Fruit fly (Drosophila melanogaster) whole organism, prepupa: ENCODE results near the gene CG13930.

Experiments
- CG10631 ChIP-seq: fragments of 200-800 bp; sonication (Bioruptor generic); optimal IDR thresholded peaks from 2 replicates; lab custom pipeline; 2016; ENCODE audit warnings: missing biosample characterization, missing genetic modification characterization
- CG11762 ChIP-seq: fragments of 200-800 bp; sonication (Bioruptor generic); optimal IDR thresholded peaks from 3 replicates; lab custom pipeline; 2016; ENCODE audit warnings: missing biosample characterization, missing genetic modification characterization; ENCODE audit not compliant: insufficient read depth
- CG15336 ChIP-seq: fragments of 200-800 bp; sonication (Bioruptor generic); IDR thresholded peaks from 2 replicates; pipeline ENCODE4 v1.3.6; 2022; ENCODE audit warnings: missing biosample characterization, missing genetic modification characterization
- CG1621 ChIP-seq: fragments of 200-800 bp; sonication (Bioruptor generic); optimal IDR thresholded peaks from 3 replicates; lab custom pipeline; 2018; ENCODE audit warnings: missing biosample characterization, mild to moderate bottlenecking, missing genetic modification characterization
- CG3032 ChIP-seq: fragments of 200-800 bp; optimal IDR thresholded peaks from 2 replicates; lab custom pipeline; 2019; ENCODE audit warnings: missing biosample characterization, mild to moderate bottlenecking, missing genetic modification characterization, moderate library complexity
- CG3919 ChIP-seq: fragments of 200-800 bp; sonication (Bioruptor generic); optimal IDR thresholded peaks from 3 replicates; lab custom pipeline; 2016; ENCODE audit warnings: missing biosample characterization, missing genetic modification characterization
- CG4318 ChIP-seq: fragments of 200-800 bp; sonication (Bioruptor generic); optimal IDR thresholded peaks from 3 replicates; lab custom pipeline; 2017; ENCODE audit warnings: missing biosample characterization, mild to moderate bottlenecking, missing genetic modification characterization
- CG6163 ChIP-seq: fragments of 200-800 bp; sonication (Bioruptor generic); IDR thresholded peaks from 3 replicates; pipeline ENCODE4 v1.3.6; 2022; ENCODE audit warnings: missing biosample characterization, missing genetic modification characterization
- CG6276 ChIP-seq: fragments of 200-800 bp; sonication (Bioruptor generic); optimal IDR thresholded peaks from 2 replicates; lab custom pipeline; 2017; ENCODE audit warnings: missing biosample characterization, mild to moderate bottlenecking, missing genetic modification characterization
- CG6792 ChIP-seq: fragments of 200-800 bp; sonication (Bioruptor generic); optimal IDR thresholded peaks from 3 replicates; lab custom pipeline; 2016; ENCODE audit warnings: missing biosample characterization, missing genetic modification characterization
- CG6808 ChIP-seq: fragments of 200-800 bp; sonication (Bioruptor generic); optimal IDR thresholded peaks from 3 replicates; lab custom pipeline; 2017; ENCODE audit warnings: missing biosample characterization, missing genetic modification characterization, mild to moderate bottlenecking, moderate library complexity, missing genetic modification reagents
- CG8119 ChIP-seq: fragments of 200-800 bp; sonication (Bioruptor generic); IDR thresholded peaks from 3 replicates; pipeline ENCODE4 v1.3.6; 2022; ENCODE audit warnings: missing biosample characterization, missing genetic modification characterization
- CG8319 ChIP-seq: fragments of 200-800 bp; sonication (Bioruptor generic); optimal IDR thresholded peaks from 3 replicates; lab custom pipeline; 2016; ENCODE audit warnings: missing biosample characterization, missing genetic modification characterization
- CG8632 ChIP-seq: fragments of 200-800 bp; sonication (Bioruptor generic); optimal IDR thresholded peaks from 3 replicates; lab custom pipeline; 2016; ENCODE audit warnings: missing biosample characterization, missing genetic modification characterization
- CG9139 ChIP-seq: fragments of 200-800 bp; sonication (Bioruptor generic); optimal IDR thresholded peaks from 3 replicates; lab custom pipeline; 2017; ENCODE audit warnings: missing biosample characterization, mild to moderate bottlenecking, missing genetic modification characterization
- Eip75B ChIP-seq: fragments of 200-800 bp; sonication (Bioruptor generic); optimal IDR thresholded peaks from 3 replicates; lab custom pipeline; 2016; ENCODE audit warnings: missing biosample characterization, missing genetic modification characterization
- Eip78C ChIP-seq: fragments of 200-800 bp; sonication (Bioruptor generic); peaks from one replicate; lab custom pipeline; 2016; ENCODE audit warnings: missing biosample characterization, missing genetic modification characterization
- Eip93F ChIP-seq: fragments of 200-800 bp; sonication (Bioruptor generic); optimal IDR thresholded peaks from 2 replicates; lab custom pipeline; 2016; ENCODE audit warnings: missing biosample characterization, mild to moderate bottlenecking, missing genetic modification characterization
- Ets21C ChIP-seq: fragments of 200-800 bp; sonication (Bioruptor generic); optimal IDR thresholded peaks from 3 replicates; lab custom pipeline; 2016; ENCODE audit warnings: missing biosample characterization, missing genetic modification characterization
- Ets96B ChIP-seq: fragments of 200-800 bp; optimal IDR thresholded peaks from 2 replicates; lab custom pipeline; 2019; ENCODE audit warnings: missing biosample characterization, mild to moderate bottlenecking, missing genetic modification characterization, moderate library complexity
- Gug ChIP-seq: fragments of 200-800 bp; sonication (Bioruptor generic); IDR thresholded peaks from 2 replicates; pipeline ENCODE4 v1.3.6; 2022; ENCODE audit warnings: missing biosample characterization, missing genetic modification characterization
- Hr38 ChIP-seq: sonication (Bioruptor generic); optimal IDR thresholded peaks from 2 replicates; lab custom pipeline; 2016; ENCODE audit warnings: missing biosample characterization, missing genetic modification characterization
- Hr39 ChIP-seq: fragments of 200-800 bp; sonication (Bioruptor generic); optimal IDR thresholded peaks from 2 replicates; lab custom pipeline; 2016; ENCODE audit warnings: missing biosample characterization, missing genetic modification characterization
- Hr4 ChIP-seq: fragments of 200-800 bp; sonication (Bioruptor generic); optimal IDR thresholded peaks from 3 replicates; lab custom pipeline; 2016; ENCODE audit warnings: missing biosample characterization, missing genetic modification characterization
- Lpt ChIP-seq: fragments of 200-800 bp; sonication (Bioruptor generic); optimal IDR thresholded peaks from 3 replicates; lab custom pipeline; 2016; ENCODE audit warnings: missing biosample characterization, missing genetic modification characterization
- OdsH ChIP-seq: fragments of 200-800 bp; sonication (Bioruptor generic); optimal IDR thresholded peaks from 3 replicates; lab custom pipeline; 2016; ENCODE audit warnings: missing biosample characterization, missing genetic modification characterization
- Smox ChIP-seq: fragments of 200-800 bp; sonication (Bioruptor generic); optimal IDR thresholded peaks from 3 replicates; lab custom pipeline; 2016; ENCODE audit warnings: missing biosample characterization, missing genetic modification characterization
- Sox102F ChIP-seq: fragments of 200-800 bp; sonication (Bioruptor generic); optimal IDR thresholded peaks from 2 replicates; lab custom pipeline; 2016; ENCODE audit warnings: missing biosample characterization, mild to moderate bottlenecking, missing genetic modification characterization
- Sox14 ChIP-seq: fragments of 200-800 bp; sonication (Bioruptor generic); optimal IDR thresholded peaks from 3 replicates; lab custom pipeline; 2016; ENCODE audit warnings: missing biosample characterization, missing genetic modification characterization
- Sox15 ChIP-seq: fragments of 200-800 bp; sonication (Bioruptor generic); optimal IDR thresholded peaks from 3 replicates; lab custom pipeline; 2016; ENCODE audit warnings: missing biosample characterization, missing genetic modification characterization
- achi ChIP-seq: fragments of 200-800 bp; sonication (Bioruptor generic); optimal IDR thresholded peaks from 3 replicates; lab custom pipeline; 2016; ENCODE audit warnings: missing biosample characterization, missing genetic modification characterization
- acj6 ChIP-seq: fragments of 200-800 bp; sonication (Bioruptor generic); optimal IDR thresholded peaks from 3 replicates; lab custom pipeline; 2016; ENCODE audit warnings: missing biosample characterization, missing genetic modification characterization
- cyc ChIP-seq: fragments of 200-800 bp; sonication (Bioruptor generic); optimal IDR thresholded peaks from 3 replicates; lab custom pipeline; 2016; ENCODE audit warnings: missing biosample characterization, missing genetic modification characterization
- eg ChIP-seq: fragments of 200-800 bp; sonication (Bioruptor generic); IDR thresholded peaks from 3 replicates; pipeline ENCODE4 v1.3.6; 2022; ENCODE audit warnings: missing biosample characterization, missing genetic modification characterization
- esn ChIP-seq: fragments of 200-800 bp; sonication (Bioruptor generic); optimal IDR thresholded peaks from 2 replicates; lab custom pipeline; 2016; ENCODE audit warnings: missing biosample characterization, mild to moderate bottlenecking, missing genetic modification characterization, moderate library complexity
- fd59A ChIP-seq: fragments of 200-800 bp; sonication (Bioruptor generic); optimal IDR thresholded peaks from 2 replicates; lab custom pipeline; 2017; ENCODE audit warnings: missing biosample characterization, mild to moderate bottlenecking, missing genetic modification characterization, missing genetic modification reagents
- fd85E ChIP-seq: fragments of 200-800 bp; sonication (Bioruptor generic); optimal IDR thresholded peaks from 3 replicates; lab custom pipeline; 2016; ENCODE audit warnings: missing biosample characterization, missing genetic modification characterization
- fkh ChIP-seq: fragments of 200-800 bp; sonication (Bioruptor generic); optimal IDR thresholded peaks from 3 replicates; lab custom pipeline; 2017; ENCODE audit warnings: missing biosample characterization, mild to moderate bottlenecking, missing genetic modification characterization, moderate library complexity
- net ChIP-seq: fragments of 200-800 bp; sonication (Bioruptor generic); optimal IDR thresholded peaks from 3 replicates; lab custom pipeline; 2016; ENCODE audit warnings: missing biosample characterization, missing genetic modification characterization
- salr ChIP-seq, 2 experiments: fragments of 200-800 bp; sonication (Bioruptor generic); optimal IDR thresholded peaks; 3 replicates each; lab custom pipeline; 2016 to 2018; ENCODE audit warnings: missing biosample characterization in 2 of 2, missing genetic modification characterization in 2 of 2, mild to moderate bottlenecking in 1 of 2
- spab ChIP-seq: fragments of 200-800 bp; sonication (Bioruptor generic); optimal IDR thresholded peaks from 2 replicates; lab custom pipeline; 2017; ENCODE audit warnings: missing biosample characterization, mild to moderate bottlenecking, missing genetic modification characterization, missing genetic modification reagents
- ss ChIP-seq, 2 experiments: fragments of 200-800 bp; sonication (Bioruptor generic); optimal IDR thresholded peaks; 2 replicates in 1 of 2; 3 replicates in 1 of 2; lab custom pipeline; 2017 to 2018; ENCODE audit warnings: mild to moderate bottlenecking in 2 of 2, missing biosample characterization in 2 of 2, missing genetic modification characterization in 2 of 2, moderate library complexity in 1 of 2
- svp ChIP-seq: fragments of 200-800 bp; sonication (Bioruptor generic); peaks from one replicate; lab custom pipeline; 2016; ENCODE audit warnings: missing biosample characterization, missing genetic modification characterization
- topi ChIP-seq: fragments of 200-800 bp; sonication (Bioruptor generic); optimal IDR thresholded peaks from 3 replicates; lab custom pipeline; 2016; ENCODE audit warnings: missing biosample characterization, missing genetic modification characterization

The CG13930 gene

dm6 chr3L:1690727-1691413, 18.3 kb upstream of the CG13930 start (continued):
- peak; percentile 80 for TF ChIP-seq fkh
- no peak for TF ChIP-seq Eip93F (GFP tag; lab: Kevin White, UChicago)
- peak; percentile 77 to 83 for TF ChIP-seq ss (GFP tag; optimal IDR thresholded peaks at IDR 0.05; lab: Kevin White, UChicago)
- peak; percentile 78 for TF ChIP-seq achi (GFP tag; lab: Kevin White, UChicago)
- TF ChIP-seq Sox102F (GFP tag; lab: Kevin White, UChicago) = peak; percentile 27
- peak; percentile 48 for TF ChIP-seq CG8632 (GFP tag; lab: Kevin White, UChicago)
- TF ChIP-seq Hr39 (GFP tag; lab: Kevin White, UChicago) = peak; percentile 66
- TF ChIP-seq CG11762 (GFP tag; lab: Kevin White, UChicago) = peak; percentile 68
- TF ChIP-seq CG6276 (GFP tag; lab: Kevin White, UChicago) = peak; percentile 73
- peak; percentile 44 for TF ChIP-seq Smox
- peak; percentile 64 for TF ChIP-seq esn
- peak; percentile 67 for TF ChIP-seq CG9139 (GFP tag; lab: Kevin White, UChicago)
- peak; percentile 75 for TF ChIP-seq Sox14 (GFP tag; lab: Kevin White, UChicago)
- peak; percentile 72 for TF ChIP-seq topi (GFP tag; lab: Kevin White, UChicago)
- peak; percentile 87 for TF ChIP-seq CG3919 (GFP tag; lab: Kevin White, UChicago)
- peak; percentile 81 for TF ChIP-seq spab (GFP tag; lab: Kevin White, UChicago)

- TF ChIP-seq svp (peak; percentile 20), Gug (GFP tag; lab: Robert Waterston, UW) (no peak), cyc (GFP tag; lab: Kevin White, UChicago) (no peak), net (GFP tag; lab: Kevin White, UChicago) (no peak), eg (GFP tag; lab: Robert Waterston, UW) (peak; percentile 34; the same call in 1 of the 3 replicates), CG8119 (GFP tag; lab: Robert Waterston, UW) (no peak), CG8632 (GFP tag; lab: Kevin White, UChicago) (no peak), Hr4 (GFP tag; lab: Kevin White, UChicago) (no peak), CG1621 (tag; lab: Kevin White, UChicago) (peak; percentile 46), esn (no peak), CG11762 (GFP tag; lab: Kevin White, UChicago) (no peak), CG6163 (GFP tag; lab: Robert Waterston, UW) (peak; percentile 44; the same call in 2 of the 3 replicates), Eip78C (GFP tag; lab: Kevin White, UChicago) (peak; percentile 49), Sox14 (GFP tag; lab: Kevin White, UChicago) (no peak), Eip75B (GFP tag; lab: Kevin White, UChicago) (peak; percentile 11), CG8319 (GFP tag; lab: Kevin White, UChicago) (no peak), fkh (no peak)
Observed at dm6 chr3L:1688569-1688968, 16.0 kb upstream of the CG13930 start.

- TF ChIP-seq fkh (no peak), acj6 (GFP tag; lab: Kevin White, UChicago) (peak; percentile 23), Ets21C (GFP tag; lab: Kevin White, UChicago) (no peak), Eip78C (GFP tag; lab: Kevin White, UChicago) (peak; percentile 72), fd85E (no peak), CG6276 (GFP tag; lab: Kevin White, UChicago) (peak; percentile 55), CG8632 (GFP tag; lab: Kevin White, UChicago) (no peak), Gug (GFP tag; lab: Robert Waterston, UW) (no peak), esn (no peak), OdsH (GFP tag; lab: Kevin White, UChicago) (peak; percentile 8), CG15336 (GFP tag; lab: Robert Waterston, UW) (peak; percentile 61), Lpt (GFP tag; lab: Kevin White, UChicago) (peak; percentile 10), spab (GFP tag; lab: Kevin White, UChicago) (no peak), CG6808 (peak; percentile 15), Sox15 (GFP tag; lab: Kevin White, UChicago) (no peak), CG10631 (GFP tag; lab: Kevin White, UChicago) (peak; percentile 14), CG6792 (no peak), Ets96B (tag; lab: Kevin White, UChicago) (peak; percentile 17), eg (GFP tag; lab: Robert Waterston, UW) (no peak), CG11762 (GFP tag; lab: Kevin White, UChicago) (no peak), CG8119 (GFP tag; lab: Robert Waterston, UW) (peak; percentile 58), Hr38 (GFP tag; lab: Kevin White, UChicago) (no peak), CG3032 (tag; lab: Kevin White, UChicago) (no peak), CG4318 (peak; percentile 39), fd59A (GFP tag; lab: Kevin White, UChicago) (no peak), Hr4 (GFP tag; lab: Kevin White, UChicago) (peak; percentile 64), salr (GFP tag; optimal IDR thresholded peaks at IDR 0.05; lab: Kevin White, UChicago) (peak in 1 of 2 experiments; percentile 19), CG9139 (GFP tag; lab: Kevin White, UChicago) (no peak), Sox102F (GFP tag; lab: Kevin White, UChicago) (no peak)
Observed at dm6 chr3L:1688161-1688560, 15.6 kb upstream of the CG13930 start.
